Worm (Caenorhabditis elegans): ENCODE results near the gene F53C3.6.
A peak's percentile ranks its signal among the peaks of the same experiment; 100 is the strongest.

The F53C3.6 gene

ce11 chrII:3931825-3932224 lies 33.9 kb downstream of the F53C3.6 start (continued):
- TF ChIP-seq chd-7 (tag; optimal IDR thresholded peaks at IDR 0.05), result peak; percentile 18
- TF ChIP-seq ceh-100 (GFP tag; IDR thresholded peaks at IDR 0.05), result 0 out of 2 replicates have a peak, but pooled peaks have one; percentile 23
- TF ChIP-seq F39B2.1 (GFP tag; IDR thresholded peaks at IDR 0.05), result peak; percentile 78; the same call in 1 of the 2 replicates
- TF ChIP-seq F49E8.2 (tag; optimal IDR thresholded peaks at IDR 0.05; ENCODE audit: insufficient read depth), result peak; percentile 2
- peak; percentile 51 for TF ChIP-seq xnd-1 (tag; optimal IDR thresholded peaks at IDR 0.05)
- TF ChIP-seq sdz-38 (tag; optimal IDR thresholded peaks at IDR 0.05), result no peak
- peak; percentile 43; the same call in 1 of the 2 replicates for TF ChIP-seq lin-26 (GFP tag; IDR thresholded peaks at IDR 0.05)
- peak; percentile 86 for TF ChIP-seq ekl-4 (GFP tag; IDR thresholded peaks at IDR 0.05)
- 0 out of 2 replicates have a peak, but pooled peaks have one; percentile 72 for TF ChIP-seq bed-1 (GFP tag; IDR thresholded peaks at IDR 0.05)
- TF ChIP-seq ceh-58 (GFP tag; IDR thresholded peaks at IDR 0.05), result 0 out of 2 replicates have a peak, but pooled peaks have one; percentile 59
- 0 out of 2 replicates have a peak, but pooled peaks have one; percentile 26 for TF ChIP-seq pbrm-1 (GFP tag; IDR thresholded peaks at IDR 0.05)
- 0 out of 2 replicates have a peak, but pooled peaks have one; percentile 15 for TF ChIP-seq ceh-40 (GFP tag; IDR thresholded peaks at IDR 0.05)
- no peak for TF ChIP-seq ets-4 (GFP tag; optimal IDR thresholded peaks at IDR 0.05)

ce11 chrII:3933640-3934039 lies 35.7 kb downstream of the F53C3.6 start, which contains the start of gene Y14H12B.2:
Gene Y14H12B.2, minus strand, starts transcription at chrII:3933740.
- TF ChIP-seq rec-8 (tag; optimal IDR thresholded peaks at IDR 0.05) (no peak), ccch-3 (GFP tag; optimal IDR thresholded peaks at IDR 0.05) (no peak), mes-4 (tag; optimal IDR thresholded peaks at IDR 0.05) (no peak), chd-7 (tag; optimal IDR thresholded peaks at IDR 0.05) (no peak)

ce11 chrII:3934085-3934484 lies 36.1 kb downstream of the F53C3.6 start, which contains the start of gene Y14H12B.1:
Gene Y14H12B.1, plus strand, starts transcription at chrII:3934447.
- TF ChIP-seq xnd-1 (tag; optimal IDR thresholded peaks at IDR 0.05) (peak; percentile 74), madf-8 (GFP tag; conservative IDR thresholded peaks at IDR 0.05) (peak; percentile 72), efl-1 (GFP tag; optimal IDR thresholded peaks at IDR 0.05) (peak; percentile 17), F33H1.4 (GFP tag; IDR thresholded peaks at IDR 0.05) (peak; percentile 88), madf-6 (GFP tag; IDR thresholded peaks at IDR 0.05) (peak; percentile 82), egl-44 (GFP tag; IDR thresholded peaks at IDR 0.05) (no peak), lsl-1 (GFP tag; optimal IDR thresholded peaks at IDR 0.05) (peak; percentile 84), madf-10 (tag; optimal IDR thresholded peaks at IDR 0.05) (no peak), F55B11.4 (tag; optimal IDR thresholded peaks at IDR 0.05; ENCODE audit: borderline replicate concordance, insufficient read depth) (no peak)

- TF ChIP-seq athp-1 (tag; optimal IDR thresholded peaks at IDR 0.05) (no peak), ekl-4 (GFP tag; IDR thresholded peaks at IDR 0.05) (0 out of 2 replicates have a peak, but pooled peaks have one; percentile 19), hmg-1.2 (GFP tag; IDR thresholded peaks at IDR 0.05) (no peak), B0261.1 (tag; optimal IDR thresholded peaks at IDR 0.05) (no peak), ets-4 (GFP tag; optimal IDR thresholded peaks at IDR 0.05) (no peak), lin-54 (GFP tag; optimal IDR thresholded peaks at IDR 0.05) (peak; percentile 2), rcor-1 (GFP tag; IDR thresholded peaks at IDR 0.05) (no peak), B0336.3 (GFP tag; IDR thresholded peaks at IDR 0.05) (0 out of 2 replicates have a peak, but pooled peaks have one; percentile 27), K11D2.4 (GFP tag; IDR thresholded peaks at IDR 0.05) (no peak), K12H6.12 (tag; optimal IDR thresholded peaks at IDR 0.05) (no peak), snpc-1.1 (tag; optimal IDR thresholded peaks at IDR 0.05; ENCODE audit: insufficient read depth) (no peak), zfh-2 (GFP tag; conservative IDR thresholded peaks at IDR 0.05) (no peak), snpc-1.3 (tag; optimal IDR thresholded peaks at IDR 0.05; ENCODE audit: insufficient read depth) (no peak), madf-6 (GFP tag; IDR thresholded peaks at IDR 0.05) (peak; percentile 51; the same call in 1 of the 2 replicates), madf-3 (GFP tag; IDR thresholded peaks at IDR 0.05) (peak; percentile 71; the same call in 1 of the 2 replicates)
These were observed 37.2 kb downstream of the F53C3.6 start for ce11 chrII:3935098-3935497.
